Worm (Caenorhabditis elegans) whole organism, L4 larva: ENCODE data around the gene hmp-1.

Experiments used
- F37D6.2 ChIP-seq: sonication (generic microtip); optimal IDR thresholded peaks from 2 replicates; lab custom pipeline; 2016; ENCODE audit warnings: mild to moderate bottlenecking, missing genetic modification characterization, missing compliant biosample characterization
- F44E2.7 ChIP-seq: fragments of 200-800 bp; sonication (Bioruptor generic); IDR thresholded peaks from 2 replicates; pipeline ENCODE4 v2.1.2; 2022; ENCODE audit warnings: missing genetic modification characterization, missing compliant biosample characterization
- F49E8.2 ChIP-seq: sonication (generic microtip); optimal IDR thresholded peaks from 2 replicates; lab custom pipeline; 2016; ENCODE audit warnings: missing compliant biosample characterization, mild to moderate bottlenecking, missing genetic modification characterization, borderline replicate concordance
- R02D3.7 ChIP-seq: fragments of 150-350 bp; sonication (generic microtip); optimal IDR thresholded peaks from 3 replicates; lab custom pipeline; 2014; ENCODE audit warnings: missing biosample characterization, missing genetic modification characterization
- T26A8.4 ChIP-seq: fragments of 200-800 bp; sonication (Bioruptor generic); IDR thresholded peaks from 2 replicates; pipeline ENCODE4 v1.3.6; 2022; ENCODE audit warnings: missing genetic modification characterization, missing compliant biosample characterization
- Y105C5A.15 ChIP-seq: fragments of 200-800 bp; sonication (Bioruptor generic); IDR thresholded peaks from 2 replicates; pipeline ENCODE4 v1.3.6; 2022; ENCODE audit warnings: missing genetic modification characterization, missing compliant biosample characterization
- Y5F2A.4 ChIP-seq: fragments of 200-800 bp; sonication (Bioruptor generic); optimal IDR thresholded peaks from 2 replicates; lab custom pipeline; 2018; ENCODE audit warnings: mild to moderate bottlenecking, missing genetic modification characterization, missing compliant biosample characterization
- Y75B8A.6 ChIP-seq: fragments of 200-800 bp; sonication (Bioruptor generic); IDR thresholded peaks from 2 replicates; pipeline ENCODE4 v1.3.6; 2022; ENCODE audit warnings: missing genetic modification reagents, missing genetic modification characterization, missing compliant biosample characterization
- ZK337.2 ChIP-seq: fragments of 200-800 bp; sonication (Bioruptor generic); IDR thresholded peaks from 2 replicates; pipeline ENCODE4 v1.3.6; 2022; ENCODE audit warnings: missing genetic modification reagents, missing genetic modification characterization, missing compliant biosample characterization
- ZK546.5 ChIP-seq, 2 experiments: sonication (generic microtip); optimal IDR thresholded peaks; 2 replicates each; lab custom pipeline; 2017; ENCODE audit warnings: missing biosample characterization in 2 of 2, missing genetic modification characterization in 2 of 2
- aha-1 ChIP-seq: fragments of 150-350 bp; peaks from one replicate; lab custom pipeline; 2014; ENCODE audit warnings: missing biosample characterization, missing genetic modification characterization
- aly-2 ChIP-seq: sonication (generic microtip); optimal IDR thresholded peaks from 2 replicates; lab custom pipeline; 2018; ENCODE audit warnings: missing biosample characterization, missing genetic modification characterization
- ama-1 ChIP-seq: fragments of 150-350 bp; optimal IDR thresholded peaks from 2 replicates; lab custom pipeline; 2014; ENCODE audit warnings: inconsistent platforms, mixed read lengths
- attf-4 ChIP-seq: sonication (generic microtip); optimal IDR thresholded peaks from 3 replicates; lab custom pipeline; 2017; ENCODE audit warnings: missing biosample characterization, missing genetic modification characterization
- cey-2 ChIP-seq: sonication (generic microtip); optimal IDR thresholded peaks from 3 replicates; lab custom pipeline; 2017; ENCODE audit warnings: missing genetic modification characterization, mild to moderate bottlenecking, missing compliant biosample characterization, antibody characterized with exemption, borderline replicate concordance; ENCODE audit not compliant: insufficient read depth
- duxl-1 ChIP-seq: sonication (generic microtip); optimal IDR thresholded peaks from 2 replicates; lab custom pipeline; 2016; ENCODE audit warnings: mild to moderate bottlenecking, missing genetic modification characterization, moderate library complexity, missing compliant biosample characterization; ENCODE audit not compliant: poor library complexity
- egl-27 ChIP-seq: sonication (generic microtip); optimal IDR thresholded peaks from 3 replicates; lab custom pipeline; 2017; ENCODE audit warnings: missing biosample characterization, missing genetic modification reagents, missing genetic modification characterization
- egl-43 ChIP-seq: fragments of 200-800 bp; sonication (Bioruptor generic); IDR thresholded peaks from 2 replicates; pipeline ENCODE4 v1.3.6; 2022; ENCODE audit warnings: missing genetic modification reagents, missing genetic modification characterization, missing compliant biosample characterization
- fkh-10 ChIP-seq: fragments of 150-350 bp; optimal IDR thresholded peaks from 2 replicates; lab custom pipeline; 2014; ENCODE audit warnings: missing biosample characterization, missing genetic modification reagents, missing genetic modification characterization
- hif-1 ChIP-seq, 2 experiments: sonication (generic microtip); optimal IDR thresholded peaks; 2 replicates each; lab custom pipeline; 2016 to 2017; ENCODE audit warnings: missing compliant biosample characterization in 2 of 2, missing genetic modification characterization in 2 of 2, missing genetic modification reagents in 2 of 2, missing genotype in 2 of 2, mild to moderate bottlenecking in 1 of 2
- hlh-30 ChIP-seq: sonication (generic microtip); optimal IDR thresholded peaks from 2 replicates; lab custom pipeline; 2017; ENCODE audit warnings: antibody characterized with exemption, mild to moderate bottlenecking, missing genetic modification characterization, missing compliant biosample characterization; ENCODE audit not compliant: insufficient read depth
- lim-7 ChIP-seq: fragments of 200-800 bp; sonication (Bioruptor generic); IDR thresholded peaks from 2 replicates; pipeline ENCODE4 v1.3.6; 2022; ENCODE audit warnings: missing genetic modification characterization, missing compliant biosample characterization
- lin-13 ChIP-seq: fragments of 150-350 bp; optimal IDR thresholded peaks from 2 replicates; lab custom pipeline; 2014; ENCODE audit warnings: missing biosample characterization, missing genetic modification reagents, missing genetic modification characterization
- lin-29 ChIP-seq: fragments of 200-800 bp; sonication (Bioruptor generic); IDR thresholded peaks from 2 replicates; pipeline ENCODE4 v1.3.6; 2022; ENCODE audit warnings: missing genetic modification reagents, missing genetic modification characterization, missing compliant biosample characterization
- lin-39 ChIP-seq: fragments of 150-350 bp; optimal IDR thresholded peaks from 2 replicates; lab custom pipeline; 2014; ENCODE audit warnings: missing biosample characterization, missing genetic modification reagents, missing genetic modification characterization
- lir-3 ChIP-seq: sonication (generic microtip); optimal IDR thresholded peaks from 2 replicates; lab custom pipeline; 2016; ENCODE audit warnings: mild to moderate bottlenecking, missing genetic modification characterization, missing compliant biosample characterization
- madf-5 ChIP-seq, 2 experiments: fragments of 200-800 bp; sonication (Bioruptor generic); IDR thresholded peaks; 2 replicates each; pipeline ENCODE4 v1.3.6; 2022; ENCODE audit warnings: missing compliant biosample characterization in 2 of 2, missing genetic modification characterization in 2 of 2
- madf-9 ChIP-seq: fragments of 200-800 bp; sonication (Bioruptor generic); conservative IDR thresholded peaks from 2 replicates; pipeline ENCODE4 v1.3.6; 2022; ENCODE audit warnings: missing genetic modification reagents, missing genetic modification characterization, missing compliant biosample characterization
- mdl-1 ChIP-seq, 2 experiments: fragments of 150-350 bp in 1 of 2; sonication (generic microtip) in 1 of 2; optimal IDR thresholded peaks; 2 replicates each; lab custom pipeline; 2014 to 2017; ENCODE audit warnings: missing biosample characterization in 2 of 2, missing genetic modification characterization in 2 of 2
- mdt-29 ChIP-seq: fragments of 200-800 bp; sonication (Bioruptor generic); IDR thresholded peaks from 2 replicates; pipeline ENCODE4 v1.3.6; 2022; ENCODE audit warnings: missing genetic modification reagents, missing genetic modification characterization, missing compliant biosample characterization
- nhr-11 ChIP-seq: fragments of 150-350 bp; optimal IDR thresholded peaks from 2 replicates; lab custom pipeline; 2014; ENCODE audit warnings: missing biosample characterization, missing genetic modification characterization
- nhr-111 ChIP-seq: fragments of 200-800 bp; sonication (Bioruptor generic); optimal IDR thresholded peaks from 2 replicates; lab custom pipeline; 2018; ENCODE audit warnings: mild to moderate bottlenecking, missing genetic modification characterization, missing compliant biosample characterization
- nhr-237 ChIP-seq: sonication (generic microtip); optimal IDR thresholded peaks from 2 replicates; lab custom pipeline; 2017; ENCODE audit warnings: missing biosample characterization, missing genetic modification characterization
- nhr-25 ChIP-seq: sonication (generic microtip); optimal IDR thresholded peaks from 2 replicates; lab custom pipeline; 2017; ENCODE audit warnings: missing genetic modification characterization, mild to moderate bottlenecking, missing compliant biosample characterization, antibody characterized with exemption, moderate library complexity, borderline replicate concordance; ENCODE audit not compliant: insufficient read depth
- nhr-41 ChIP-seq: fragments of 200-800 bp; sonication (Bioruptor generic); IDR thresholded peaks from 2 replicates; pipeline ENCODE4 v1.3.6; 2022; ENCODE audit warnings: missing genetic modification reagents, missing genetic modification characterization, missing compliant biosample characterization
- nhr-48 ChIP-seq: sonication (generic microtip); optimal IDR thresholded peaks from 2 replicates; lab custom pipeline; 2016; ENCODE audit warnings: mild to moderate bottlenecking, missing genetic modification characterization, missing compliant biosample characterization
- nhr-77 ChIP-seq: fragments of 150-350 bp; optimal IDR thresholded peaks from 2 replicates; lab custom pipeline; 2014; ENCODE audit warnings: missing biosample characterization, missing genetic modification characterization
- php-3 ChIP-seq: fragments of 200-800 bp; sonication (Bioruptor generic); IDR thresholded peaks from 2 replicates; pipeline ENCODE4 v1.3.6; 2022; ENCODE audit warnings: missing genetic modification reagents, missing genetic modification characterization, missing compliant biosample characterization
- rbr-2 ChIP-seq: sonication (generic microtip); optimal IDR thresholded peaks from 2 replicates; lab custom pipeline; 2016; ENCODE audit warnings: missing genotype, missing genetic modification characterization, missing compliant biosample characterization
- saeg-2 ChIP-seq: fragments of 200-800 bp; sonication (Bioruptor generic); IDR thresholded peaks from 2 replicates; pipeline ENCODE4 v1.3.6; 2022; ENCODE audit warnings: missing genetic modification reagents, missing genetic modification characterization, missing compliant biosample characterization
- sdz-12 ChIP-seq: fragments of 200-800 bp; sonication (Bioruptor generic); optimal IDR thresholded peaks from 2 replicates; lab custom pipeline; 2018; ENCODE audit warnings: mild to moderate bottlenecking, missing genetic modification characterization, missing compliant biosample characterization
- spr-1 ChIP-seq: sonication (generic microtip); optimal IDR thresholded peaks from 2 replicates; lab custom pipeline; 2016; ENCODE audit warnings: mild to moderate bottlenecking, missing genetic modification characterization, missing compliant biosample characterization
- tag-97 ChIP-seq: fragments of 200-800 bp; sonication (Bioruptor generic); IDR thresholded peaks from 2 replicates; pipeline ENCODE4 v1.3.6; 2022; ENCODE audit warnings: missing genetic modification characterization, missing compliant biosample characterization
- unc-39 ChIP-seq: sonication (generic microtip); optimal IDR thresholded peaks from 2 replicates; lab custom pipeline; 2017; ENCODE audit warnings: missing biosample characterization, missing genetic modification characterization
- unc-62 ChIP-seq, 3 experiments: fragments of 150-350 bp in 1 of 3; sonication (generic microtip); optimal IDR thresholded peaks in 2 of 3; peaks in 1 of 3; 1 replicate in 1 of 3; 2 replicates in 2 of 3; lab custom pipeline; 2014 to 2017; ENCODE audit warnings: missing biosample characterization in 3 of 3, missing genetic modification characterization in 3 of 3, missing genetic modification reagents in 3 of 3, missing genotype in 1 of 3
- vab-7 ChIP-seq: fragments of 200-800 bp; sonication (Bioruptor generic); IDR thresholded peaks from 2 replicates; pipeline ENCODE4 v1.3.6; 2022; ENCODE audit warnings: missing genetic modification reagents, missing genetic modification characterization, missing compliant biosample characterization
- zag-1 ChIP-seq: fragments of 150-350 bp; optimal IDR thresholded peaks from 2 replicates; lab custom pipeline; 2014; ENCODE audit warnings: missing biosample characterization, missing genetic modification characterization
- zfp-2 ChIP-seq: sonication (generic microtip); optimal IDR thresholded peaks from 2 replicates; lab custom pipeline; 2016; ENCODE audit warnings: mild to moderate bottlenecking, missing genetic modification characterization, missing compliant biosample characterization
- zip-11 ChIP-seq: fragments of 200-800 bp; sonication (Bioruptor generic); IDR thresholded peaks from 2 replicates; pipeline ENCODE4 v1.3.6; 2022; ENCODE audit warnings: missing genetic modification characterization, missing compliant biosample characterization
- ztf-7 ChIP-seq: fragments of 150-350 bp; optimal IDR thresholded peaks from 2 replicates; lab custom pipeline; 2014; ENCODE audit warnings: missing biosample characterization, missing genetic modification characterization

The hmp-1 gene

ce11 chrV:11859082-11859858 is 13.6 kb downstream of the hmp-1 start (continued):
- no peak for TF ChIP-seq nhr-237 (tag; lab: Kevin White, UChicago)
- no peak for TF ChIP-seq ZK337.2 (GFP tag; lab: Robert Waterston, UW)
- no peak for TF ChIP-seq Y105C5A.15 (GFP tag; lab: Robert Waterston, UW)
- TF ChIP-seq hlh-30 (tag; lab: Kevin White, UChicago) = peak; percentile 78
- no peak for TF ChIP-seq sdz-12 (GFP tag; lab: Kevin White, UChicago)
- no peak for TF ChIP-seq zfp-2 (tag; lab: Kevin White, UChicago)
- no peak for TF ChIP-seq nhr-11 (tag; lab: Kevin White, UChicago)
- TF ChIP-seq egl-27 = no peak
- 0 out of 2 replicates have a peak, but pooled peaks have one; percentile 7 for TF ChIP-seq php-3 (GFP tag; lab: Robert Waterston, UW)
- TF ChIP-seq attf-4 (tag; lab: Kevin White, UChicago) = no peak
- no peak for TF ChIP-seq vab-7 (GFP tag; lab: Robert Waterston, UW)
- TF ChIP-seq hif-1 (tag; optimal IDR thresholded peaks at IDR 0.05; lab: Kevin White, UChicago) = no peak
- TF ChIP-seq mdt-29 (GFP tag; lab: Robert Waterston, UW) = no peak
- TF ChIP-seq nhr-48 (tag; lab: Kevin White, UChicago) = peak; percentile 95
- no peak for TF ChIP-seq lin-29 (GFP tag; lab: Robert Waterston, UW)
- no peak for TF ChIP-seq T26A8.4 (GFP tag; lab: Robert Waterston, UW)
- no peak for TF ChIP-seq F44E2.7 (GFP tag; lab: Robert Waterston, UW)
- TF ChIP-seq R02D3.7 = no peak
- TF ChIP-seq lin-13 = no peak
- no peak for TF ChIP-seq cey-2 (tag; lab: Kevin White, UChicago)
- peak; percentile 59 to 90 for TF ChIP-seq mdl-1 (tag; optimal IDR thresholded peaks at IDR 0.05; lab: Kevin White, UChicago)
- peak in 1 of 2 experiments; percentile 95 for TF ChIP-seq unc-62 (GFP tag; optimal IDR thresholded peaks at IDR 0.05 in 1 of 2; lab: Kevin White, UChicago)
- no peak for TF ChIP-seq unc-62 (tag; optimal IDR thresholded peaks at IDR 0.05; lab: Kevin White, UChicago)
- no peak for TF ChIP-seq madf-9 (GFP tag; lab: Robert Waterston, UW)
- no peak for TF ChIP-seq ama-1 (lab: Kevin White, UChicago)
- no peak for TF ChIP-seq zip-11 (GFP tag; lab: Robert Waterston, UW)
- no peak for TF ChIP-seq Y75B8A.6 (GFP tag; lab: Robert Waterston, UW)
- TF ChIP-seq F49E8.2 = no peak
- no peak for TF ChIP-seq lim-7 (GFP tag; lab: Robert Waterston, UW)
- no peak for TF ChIP-seq tag-97 (GFP tag; lab: Robert Waterston, UW)
- no peak for TF ChIP-seq nhr-111 (GFP tag; lab: Kevin White, UChicago)
- no peak for TF ChIP-seq fkh-10 (GFP tag; lab: Kevin White, UChicago)
- TF ChIP-seq Y5F2A.4 (GFP tag; lab: Kevin White, UChicago) = no peak
- no peak for TF ChIP-seq lin-39 (tag; lab: Kevin White, UChicago)
- no peak for TF ChIP-seq rbr-2 (tag; lab: Kevin White, UChicago)
- no peak for TF ChIP-seq ztf-7 (tag; lab: Kevin White, UChicago)
- TF ChIP-seq aly-2 (tag; lab: Kevin White, UChicago) = no peak
- no peak for TF ChIP-seq spr-1 (tag; lab: Kevin White, UChicago)
- TF ChIP-seq madf-5 (GFP tag; IDR thresholded peaks at IDR 0.05; lab: Robert Waterston, UW) = no peak
- TF ChIP-seq F37D6.2 (tag; lab: Kevin White, UChicago) = no peak
- TF ChIP-seq egl-43 (GFP tag; lab: Robert Waterston, UW) = no peak
- no peak for TF ChIP-seq aha-1 (tag; lab: Kevin White, UChicago)
- no peak for TF ChIP-seq saeg-2 (GFP tag; lab: Robert Waterston, UW)
- no peak for TF ChIP-seq unc-39
- no peak for TF ChIP-seq duxl-1 (tag; lab: Kevin White, UChicago)
- no peak for TF ChIP-seq ZK546.5 (tag; optimal IDR thresholded peaks at IDR 0.05; lab: Kevin White, UChicago)
- no peak for TF ChIP-seq zag-1
- TF ChIP-seq nhr-25 (tag; lab: Kevin White, UChicago) = peak; percentile 60
- no peak for TF ChIP-seq lir-3
- no peak for TF ChIP-seq nhr-77
- TF ChIP-seq nhr-41 (GFP tag; lab: Robert Waterston, UW) = no peak
